Worm (Caenorhabditis elegans) whole organism, L4/young adult: ENCODE results near the gene znf-782.

Source experiments
- W03F9.2 ChIP-seq: fragments of 150-350 bp; optimal IDR thresholded peaks from 2 replicates; lab custom pipeline; 2014; ENCODE audit warnings: missing biosample characterization, missing genetic modification characterization
- dao-5 ChIP-seq: sonication (generic microtip); optimal IDR thresholded peaks from 2 replicates; lab custom pipeline; 2016; ENCODE audit warnings: missing genotype, missing genetic modification characterization, moderate library complexity, missing compliant biosample characterization
- him-1 ChIP-seq: sonication (generic microtip); optimal IDR thresholded peaks from 2 replicates; lab custom pipeline; 2016; ENCODE audit warnings: missing genotype, missing genetic modification reagents, missing genetic modification characterization, missing compliant biosample characterization

- TF ChIP-seq him-1 (tag; lab: Kevin White, UChicago), result no peak
- no peak for TF ChIP-seq dao-5 (tag; lab: Kevin White, UChicago)
- no peak for TF ChIP-seq W03F9.2 (tag; lab: Kevin White, UChicago)
Observed at ce11 chrIV:1010212-1010611, 57.1 kb downstream of the znf-782 start, which contains the start of gene atg-3.
